Worm (Caenorhabditis elegans) whole organism, L4 larva: ENCODE measurements around the gene H04D03.7.
A peak's percentile ranks its signal among the peaks of the same experiment; 100 is the strongest.

Experiments used
- F10B5.3 ChIP-seq: sonication (generic microtip); optimal IDR thresholded peaks from 2 replicates; lab custom pipeline; 2016; ENCODE audit warnings: mild to moderate bottlenecking, missing genetic modification characterization, missing compliant biosample characterization
- T20F7.1 ChIP-seq: fragments of 200-800 bp; sonication (Bioruptor generic); optimal IDR thresholded peaks from 2 replicates; lab custom pipeline; 2018; ENCODE audit warnings: mild to moderate bottlenecking, missing genetic modification characterization, missing compliant biosample characterization
- T26A8.4 ChIP-seq: fragments of 200-800 bp; sonication (Bioruptor generic); IDR thresholded peaks from 2 replicates; pipeline ENCODE4 v1.3.6; 2022; ENCODE audit warnings: missing genetic modification characterization, missing compliant biosample characterization
- Y5F2A.4 ChIP-seq: fragments of 200-800 bp; sonication (Bioruptor generic); optimal IDR thresholded peaks from 2 replicates; lab custom pipeline; 2018; ENCODE audit warnings: mild to moderate bottlenecking, missing genetic modification characterization, missing compliant biosample characterization
- aha-1 ChIP-seq: fragments of 150-350 bp; peaks from one replicate; lab custom pipeline; 2014; ENCODE audit warnings: missing biosample characterization, missing genetic modification characterization
- aly-2 ChIP-seq: sonication (generic microtip); optimal IDR thresholded peaks from 2 replicates; lab custom pipeline; 2018; ENCODE audit warnings: missing biosample characterization, missing genetic modification characterization
- arid-1 ChIP-seq: fragments of 200-800 bp; sonication (Bioruptor generic); conservative IDR thresholded peaks from 2 replicates; pipeline ENCODE4 v1.3.6; 2022; ENCODE audit warnings: missing genetic modification reagents, missing genetic modification characterization, missing compliant biosample characterization
- attf-4 ChIP-seq: sonication (generic microtip); optimal IDR thresholded peaks from 3 replicates; lab custom pipeline; 2017; ENCODE audit warnings: missing biosample characterization, missing genetic modification characterization
- ceh-32 ChIP-seq: sonication (generic microtip); optimal IDR thresholded peaks from 2 replicates; lab custom pipeline; 2016; ENCODE audit warnings: mild to moderate bottlenecking, missing genetic modification characterization, missing compliant biosample characterization; ENCODE audit not compliant: poor library complexity
- cey-2 ChIP-seq: sonication (generic microtip); optimal IDR thresholded peaks from 3 replicates; lab custom pipeline; 2017; ENCODE audit warnings: missing genetic modification characterization, mild to moderate bottlenecking, missing compliant biosample characterization, antibody characterized with exemption, borderline replicate concordance; ENCODE audit not compliant: insufficient read depth
- daf-16 ChIP-seq, 3 experiments: sonication (generic microtip); optimal IDR thresholded peaks; 2 replicates each; lab custom pipeline; 2016 to 2017; ENCODE audit warnings: missing genetic modification characterization in 3 of 3, missing genetic modification reagents in 3 of 3, mild to moderate bottlenecking in 2 of 3, missing compliant biosample characterization in 2 of 3, missing biosample characterization in 1 of 3, moderate library complexity in 1 of 3
- daf-19 ChIP-seq: fragments of 200-800 bp; sonication (Bioruptor generic); conservative IDR thresholded peaks from 2 replicates; pipeline ENCODE4 v1.3.6; 2022; ENCODE audit warnings: missing genetic modification characterization, missing compliant biosample characterization
- dmd-9 ChIP-seq: fragments of 200-800 bp; sonication (Bioruptor generic); IDR thresholded peaks from 2 replicates; pipeline ENCODE4 v1.3.6; 2022; ENCODE audit warnings: missing genetic modification reagents, missing genetic modification characterization, missing compliant biosample characterization
- dpl-1 ChIP-seq: fragments of 150-350 bp; optimal IDR thresholded peaks from 2 replicates; lab custom pipeline; 2014; ENCODE audit warnings: missing biosample characterization, missing genetic modification reagents, missing genetic modification characterization
- dve-1 ChIP-seq: sonication (generic microtip); optimal IDR thresholded peaks from 2 replicates; lab custom pipeline; 2017; ENCODE audit warnings: antibody characterized with exemption, mild to moderate bottlenecking, missing genetic modification characterization, missing compliant biosample characterization; ENCODE audit not compliant: insufficient read depth
- fkh-10 ChIP-seq: fragments of 150-350 bp; optimal IDR thresholded peaks from 2 replicates; lab custom pipeline; 2014; ENCODE audit warnings: missing biosample characterization, missing genetic modification reagents, missing genetic modification characterization
- fos-1 ChIP-seq: fragments of 150-350 bp; optimal IDR thresholded peaks from 2 replicates; lab custom pipeline; 2014; ENCODE audit warnings: missing biosample characterization, missing genetic modification characterization
- gei-8 ChIP-seq: fragments of 200-800 bp; sonication (Bioruptor generic); optimal IDR thresholded peaks from 2 replicates; lab custom pipeline; 2018; ENCODE audit warnings: mild to moderate bottlenecking, missing genetic modification characterization, missing compliant biosample characterization
- hlh-30 ChIP-seq: sonication (generic microtip); optimal IDR thresholded peaks from 2 replicates; lab custom pipeline; 2017; ENCODE audit warnings: antibody characterized with exemption, mild to moderate bottlenecking, missing genetic modification characterization, missing compliant biosample characterization; ENCODE audit not compliant: insufficient read depth
- hmg-1.1 ChIP-seq: fragments of 200-800 bp; sonication (Bioruptor generic); IDR thresholded peaks from 2 replicates; pipeline ENCODE4 v1.3.6; 2022; ENCODE audit warnings: missing genetic modification reagents, missing genetic modification characterization, missing compliant biosample characterization
- jun-1 ChIP-seq: fragments of 150-350 bp; optimal IDR thresholded peaks from 2 replicates; lab custom pipeline; 2014; ENCODE audit warnings: missing biosample characterization, missing genetic modification reagents, missing genetic modification characterization
- lim-7 ChIP-seq: fragments of 200-800 bp; sonication (Bioruptor generic); IDR thresholded peaks from 2 replicates; pipeline ENCODE4 v1.3.6; 2022; ENCODE audit warnings: missing genetic modification characterization, missing compliant biosample characterization
- lin-29 ChIP-seq: fragments of 200-800 bp; sonication (Bioruptor generic); IDR thresholded peaks from 2 replicates; pipeline ENCODE4 v1.3.6; 2022; ENCODE audit warnings: missing genetic modification reagents, missing genetic modification characterization, missing compliant biosample characterization
- lin-38 ChIP-seq: fragments of 200-800 bp; sonication (Bioruptor generic); IDR thresholded peaks from 2 replicates; pipeline ENCODE4 v1.3.6; 2022; ENCODE audit warnings: missing genetic modification reagents, missing genetic modification characterization, missing compliant biosample characterization
- lsy-2 ChIP-seq, 2 experiments: fragments of 150-350 bp in 1 of 2; sonication (generic microtip) in 1 of 2; optimal IDR thresholded peaks; 2 replicates each; lab custom pipeline; 2014 to 2017; ENCODE audit warnings: missing biosample characterization in 2 of 2, missing genetic modification characterization in 2 of 2
- madf-5 ChIP-seq, 2 experiments: fragments of 200-800 bp; sonication (Bioruptor generic); IDR thresholded peaks; 2 replicates each; pipeline ENCODE4 v1.3.6; 2022; ENCODE audit warnings: missing compliant biosample characterization in 2 of 2, missing genetic modification characterization in 2 of 2
- madf-9 ChIP-seq: fragments of 200-800 bp; sonication (Bioruptor generic); conservative IDR thresholded peaks from 2 replicates; pipeline ENCODE4 v1.3.6; 2022; ENCODE audit warnings: missing genetic modification reagents, missing genetic modification characterization, missing compliant biosample characterization
- mdt-29 ChIP-seq: fragments of 200-800 bp; sonication (Bioruptor generic); IDR thresholded peaks from 2 replicates; pipeline ENCODE4 v1.3.6; 2022; ENCODE audit warnings: missing genetic modification reagents, missing genetic modification characterization, missing compliant biosample characterization
- mes-2 ChIP-seq: sonication (generic microtip); optimal IDR thresholded peaks from 2 replicates; lab custom pipeline; 2016; ENCODE audit warnings: missing genotype, mild to moderate bottlenecking, missing genetic modification characterization, missing compliant biosample characterization; ENCODE audit not compliant: poor library complexity, severe bottlenecking
- mxl-3 ChIP-seq: fragments of 200-800 bp; sonication (Bioruptor generic); optimal IDR thresholded peaks from 2 replicates; lab custom pipeline; 2018; ENCODE audit warnings: mild to moderate bottlenecking, missing genetic modification characterization, missing compliant biosample characterization
- nhr-10 ChIP-seq: fragments of 150-350 bp; optimal IDR thresholded peaks from 2 replicates; lab custom pipeline; 2014; ENCODE audit warnings: missing biosample characterization, missing genetic modification characterization
- nhr-102 ChIP-seq: sonication (generic microtip); optimal IDR thresholded peaks from 2 replicates; lab custom pipeline; 2016; ENCODE audit warnings: mild to moderate bottlenecking, missing genetic modification characterization, moderate library complexity, missing compliant biosample characterization
- nhr-111 ChIP-seq: fragments of 200-800 bp; sonication (Bioruptor generic); optimal IDR thresholded peaks from 2 replicates; lab custom pipeline; 2018; ENCODE audit warnings: mild to moderate bottlenecking, missing genetic modification characterization, missing compliant biosample characterization
- nhr-77 ChIP-seq: fragments of 150-350 bp; optimal IDR thresholded peaks from 2 replicates; lab custom pipeline; 2014; ENCODE audit warnings: missing biosample characterization, missing genetic modification characterization
- pha-4 ChIP-seq, 2 experiments: fragments of 150-350 bp in 1 of 2; fragments of 200-800 bp in 1 of 2; sonication (Bioruptor generic) in 1 of 2; IDR thresholded peaks in 1 of 2; optimal IDR thresholded peaks in 1 of 2; 2 replicates each; pipeline versions ENCODE4 v1.3.6 to Lab custom; 2014 to 2022; ENCODE audit warnings: missing genetic modification characterization in 2 of 2, missing genetic modification reagents in 2 of 2, missing biosample characterization in 1 of 2, missing compliant biosample characterization in 1 of 2
- php-3 ChIP-seq: fragments of 200-800 bp; sonication (Bioruptor generic); IDR thresholded peaks from 2 replicates; pipeline ENCODE4 v1.3.6; 2022; ENCODE audit warnings: missing genetic modification reagents, missing genetic modification characterization, missing compliant biosample characterization
- rbr-2 ChIP-seq: sonication (generic microtip); optimal IDR thresholded peaks from 2 replicates; lab custom pipeline; 2016; ENCODE audit warnings: missing genotype, missing genetic modification characterization, missing compliant biosample characterization
- saeg-2 ChIP-seq: fragments of 200-800 bp; sonication (Bioruptor generic); IDR thresholded peaks from 2 replicates; pipeline ENCODE4 v1.3.6; 2022; ENCODE audit warnings: missing genetic modification reagents, missing genetic modification characterization, missing compliant biosample characterization
- set-16 ChIP-seq: fragments of 200-800 bp; sonication (Bioruptor generic); IDR thresholded peaks from 2 replicates; pipeline ENCODE4 v1.3.6; 2022; ENCODE audit warnings: missing genetic modification reagents, missing genetic modification characterization, missing compliant biosample characterization
- snpc-4 ChIP-seq: fragments of 150-350 bp; optimal IDR thresholded peaks from 2 replicates; lab custom pipeline; 2014; ENCODE audit warnings: missing biosample characterization, missing genetic modification characterization
- spr-1 ChIP-seq: sonication (generic microtip); optimal IDR thresholded peaks from 2 replicates; lab custom pipeline; 2016; ENCODE audit warnings: mild to moderate bottlenecking, missing genetic modification characterization, missing compliant biosample characterization
- spr-3 ChIP-seq: fragments of 200-800 bp; sonication (Bioruptor generic); optimal IDR thresholded peaks from 2 replicates; lab custom pipeline; 2018; ENCODE audit warnings: mild to moderate bottlenecking, missing genetic modification characterization, missing compliant biosample characterization
- vab-7 ChIP-seq: fragments of 200-800 bp; sonication (Bioruptor generic); IDR thresholded peaks from 2 replicates; pipeline ENCODE4 v1.3.6; 2022; ENCODE audit warnings: missing genetic modification reagents, missing genetic modification characterization, missing compliant biosample characterization
- zag-1 ChIP-seq: fragments of 150-350 bp; optimal IDR thresholded peaks from 2 replicates; lab custom pipeline; 2014; ENCODE audit warnings: missing biosample characterization, missing genetic modification characterization
- zfp-3 ChIP-seq: fragments of 200-800 bp; sonication (Bioruptor generic); conservative IDR thresholded peaks from 2 replicates; pipeline ENCODE4 v1.3.6; 2022; ENCODE audit warnings: missing genetic modification reagents, missing genetic modification characterization, missing compliant biosample characterization
- zip-11 ChIP-seq: fragments of 200-800 bp; sonication (Bioruptor generic); IDR thresholded peaks from 2 replicates; pipeline ENCODE4 v1.3.6; 2022; ENCODE audit warnings: missing genetic modification characterization, missing compliant biosample characterization

The H04D03.7 gene

DNA sequence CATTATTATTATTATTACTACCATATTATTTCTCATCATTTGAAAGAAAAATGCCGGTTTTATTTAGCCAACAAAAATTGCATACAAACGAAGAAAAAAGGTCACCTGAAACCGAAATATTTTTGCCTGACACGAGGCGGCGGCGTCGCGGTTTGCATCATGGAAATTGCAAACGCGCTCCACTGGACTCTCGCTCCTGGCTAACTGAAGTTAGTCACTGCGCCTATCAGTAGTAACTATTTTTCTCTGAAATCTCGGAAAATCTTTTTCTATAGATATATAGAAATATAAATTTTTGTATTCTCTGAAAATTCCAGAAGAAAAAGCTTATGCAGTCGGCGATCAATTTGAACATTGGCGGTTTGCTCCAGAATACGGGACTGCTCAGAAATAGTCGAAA, 30.8 kb downstream of the H04D03.7 start, which contains the start of gene ymel-1 (continued):
- TF ChIP-seq pha-4 (GFP tag; IDR thresholded peaks at IDR 0.05; lab: Robert Waterston, UW), result 0 out of 2 replicates have a peak, but pooled peaks have one; percentile 11
- no peak for TF ChIP-seq pha-4 (tag; optimal IDR thresholded peaks at IDR 0.05; lab: Kevin White, UChicago)
- TF ChIP-seq fos-1 (tag; lab: Kevin White, UChicago), result no peak
- peak; percentile 34 for TF ChIP-seq nhr-77 (tag; lab: Kevin White, UChicago)
- peak; percentile 67 for TF ChIP-seq mes-2 (tag; lab: Kevin White, UChicago)
- peak; percentile 6 for TF ChIP-seq dpl-1 (GFP tag; lab: Kevin White, UChicago)
- TF ChIP-seq nhr-102, result peak; percentile 35
- peak; percentile 9 for TF ChIP-seq gei-8
- TF ChIP-seq lsy-2 (tag; optimal IDR thresholded peaks at IDR 0.05; lab: Kevin White, UChicago), result peak in 1 of 2 experiments; percentile 50
- TF ChIP-seq jun-1 (tag; lab: Kevin White, UChicago), result no peak

ce11 chrIII:10407198-10407663, 39.4 kb downstream of the H04D03.7 start, which contains the start of gene hat-1:
TSS of gene hat-1 (minus strand) at chrIII:10407248.
- TF ChIP-seq madf-5 (GFP tag; IDR thresholded peaks at IDR 0.05; lab: Robert Waterston, UW) (no peak), lin-29 (GFP tag; lab: Robert Waterston, UW) (peak; percentile 88), vab-7 (GFP tag; lab: Robert Waterston, UW) (peak; percentile 82), set-16 (peak; percentile 87), fkh-10 (peak; percentile 89), spr-3 (GFP tag; lab: Kevin White, UChicago) (peak; percentile 84), T26A8.4 (peak; percentile 97), rbr-2 (tag; lab: Kevin White, UChicago) (peak; percentile 96), zip-11 (GFP tag; lab: Robert Waterston, UW) (no peak), madf-9 (GFP tag; lab: Robert Waterston, UW) (peak; percentile 77; the same call in 1 of the 2 replicates), pha-4 (GFP tag; IDR thresholded peaks at IDR 0.05; lab: Robert Waterston, UW) (peak; percentile 74; the same call in 1 of the 2 replicates), pha-4 (tag; optimal IDR thresholded peaks at IDR 0.05; lab: Kevin White, UChicago) (no peak), aly-2 (tag; lab: Kevin White, UChicago) (no peak), hmg-1.1 (GFP tag; lab: Robert Waterston, UW) (peak; percentile 94), php-3 (peak; percentile 64), lim-7 (no peak), zfp-3 (GFP tag; lab: Robert Waterston, UW) (peak; percentile 90), dpl-1 (GFP tag; lab: Kevin White, UChicago) (peak; percentile 95), arid-1 (GFP tag; lab: Robert Waterston, UW) (peak; percentile 94), zag-1 (tag; lab: Kevin White, UChicago) (no peak), dve-1 (tag; lab: Kevin White, UChicago) (peak; percentile 98), snpc-4 (peak; percentile 18), saeg-2 (GFP tag; lab: Robert Waterston, UW) (peak; percentile 93), spr-1 (tag; lab: Kevin White, UChicago) (peak; percentile 89), mes-2 (tag; lab: Kevin White, UChicago) (peak; percentile 92), cey-2 (tag; lab: Kevin White, UChicago) (no peak), Y5F2A.4 (peak; percentile 45), dmd-9 (GFP tag; lab: Robert Waterston, UW) (peak; percentile 94), lin-38 (GFP tag; lab: Robert Waterston, UW) (peak; percentile 94), daf-19 (GFP tag; lab: Robert Waterston, UW) (0 out of 2 replicates have a peak, but pooled peaks have one; percentile 54), attf-4 (no peak), F10B5.3 (tag; lab: Kevin White, UChicago) (peak; percentile 75), hlh-30 (tag; lab: Kevin White, UChicago) (peak; percentile 90), nhr-111 (no peak), daf-16 (GFP tag; optimal IDR thresholded peaks at IDR 0.05; lab: Kevin White, UChicago) (peak in 1 of 2 experiments; percentile 92), daf-16 (tag; optimal IDR thresholded peaks at IDR 0.05; lab: Kevin White, UChicago) (peak; percentile 66), nhr-10 (tag; lab: Kevin White, UChicago) (no peak), T20F7.1 (GFP tag; lab: Kevin White, UChicago) (no peak), ceh-32 (tag; lab: Kevin White, UChicago) (peak; percentile 37), mdt-29 (GFP tag; lab: Robert Waterston, UW) (peak; percentile 88), aha-1 (tag; lab: Kevin White, UChicago) (peak; percentile 99), mxl-3 (GFP tag; lab: Kevin White, UChicago) (peak; percentile 87)
